Worm (Caenorhabditis elegans): ENCODE results near the gene srw-76.

DNA sequence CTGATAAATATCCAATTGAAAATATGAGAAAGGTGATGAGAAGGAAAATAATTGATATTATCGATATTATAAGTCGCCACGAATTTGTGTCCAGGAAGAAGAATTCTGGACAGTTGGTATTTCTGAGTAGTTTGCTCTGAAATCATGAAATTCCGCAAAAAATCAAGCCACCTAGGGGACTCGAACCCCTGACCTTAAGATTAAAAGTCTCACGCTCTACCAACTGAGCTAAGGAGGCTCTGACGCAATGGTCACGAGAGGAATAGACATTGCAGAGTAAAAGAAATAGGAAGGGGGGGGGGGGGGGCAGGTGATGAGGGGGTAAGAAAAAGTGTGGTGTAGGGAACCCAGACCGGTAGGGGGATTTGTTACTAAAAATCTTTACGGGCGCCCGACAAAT is 16.2 kb downstream of the srw-76 start:
- TF ChIP-seq ama-1 (optimal IDR thresholded peaks at IDR 0.05), result no peak
- peak; percentile 79 for TF ChIP-seq flt-1 (GFP tag; IDR thresholded peaks at IDR 0.05)
